Worm (Caenorhabditis elegans): Measurements from ENCODE around the gene sds-22.

Gene sds-22

ce11 chrII:7845571-7846236 is 12.5 kb upstream of the sds-22 start, which contains the start of gene T09A5.4:
T09A5.4 (plus strand) TSS chrII:7846186.
- TF ChIP-seq nhr-2 (tag; optimal IDR thresholded peaks at IDR 0.05) = no peak
- TF ChIP-seq hlh-1 (tag; optimal IDR thresholded peaks at IDR 0.05) = no peak
- TF ChIP-seq sem-2 (GFP tag; optimal IDR thresholded peaks at IDR 0.05) = no peak
- no peak for TF ChIP-seq flh-1 (GFP tag; optimal IDR thresholded peaks at IDR 0.05)
- TF ChIP-seq unc-39 (tag; optimal IDR thresholded peaks at IDR 0.05) = no peak
- TF ChIP-seq nhr-28 (tag; optimal IDR thresholded peaks at IDR 0.05) = no peak
- TF ChIP-seq ceh-83 (GFP tag; optimal IDR thresholded peaks at IDR 0.05) = no peak
- TF ChIP-seq pha-4 (tag; optimal IDR thresholded peaks at IDR 0.05) = no peak
- TF ChIP-seq lsy-2 (tag; optimal IDR thresholded peaks at IDR 0.05) = no peak
- no peak for TF ChIP-seq blmp-1 (tag; optimal IDR thresholded peaks at IDR 0.05)
- TF ChIP-seq unc-120 (tag; optimal IDR thresholded peaks at IDR 0.05; ENCODE audit: poor library complexity, severe bottlenecking) = no peak
- no peak for TF ChIP-seq nhr-76 (tag; optimal IDR thresholded peaks at IDR 0.05)
- no peak for TF ChIP-seq cnd-1 (tag; optimal IDR thresholded peaks at IDR 0.05)
- no peak for TF ChIP-seq lin-13 (tag; optimal IDR thresholded peaks at IDR 0.05)
- TF ChIP-seq lin-32 (GFP tag; optimal IDR thresholded peaks at IDR 0.05) = no peak

- TF ChIP-seq lsy-2 (tag; optimal IDR thresholded peaks at IDR 0.05) = no peak
- TF ChIP-seq zip-8 (tag; optimal IDR thresholded peaks at IDR 0.05) = no peak
- TF ChIP-seq lin-32 (GFP tag; optimal IDR thresholded peaks at IDR 0.05) = no peak
- no peak for TF ChIP-seq unc-120 (tag; optimal IDR thresholded peaks at IDR 0.05; ENCODE audit: poor library complexity, severe bottlenecking)
- TF ChIP-seq blmp-1 (tag; optimal IDR thresholded peaks at IDR 0.05) = no peak
- TF ChIP-seq flh-1 (GFP tag; optimal IDR thresholded peaks at IDR 0.05) = no peak
- no peak for TF ChIP-seq ztf-11 (tag; optimal IDR thresholded peaks at IDR 0.05)
- no peak for TF ChIP-seq mep-1 (tag; optimal IDR thresholded peaks at IDR 0.05)
- no peak for TF ChIP-seq nhr-12 (tag; optimal IDR thresholded peaks at IDR 0.05)
- TF ChIP-seq ces-1 (GFP tag; optimal IDR thresholded peaks at IDR 0.05) = no peak
- TF ChIP-seq nhr-76 (tag; optimal IDR thresholded peaks at IDR 0.05) = no peak
- no peak for TF ChIP-seq elt-3 (tag; optimal IDR thresholded peaks at IDR 0.05)
- no peak for TF ChIP-seq drap-1 (GFP tag; optimal IDR thresholded peaks at IDR 0.05)
- TF ChIP-seq pha-4 (tag; optimal IDR thresholded peaks at IDR 0.05) = no peak
- no peak for TF ChIP-seq ceh-39 (tag; optimal IDR thresholded peaks at IDR 0.05)
- no peak for TF ChIP-seq nhr-237 (tag; optimal IDR thresholded peaks at IDR 0.05)
- TF ChIP-seq mls-2 (tag; optimal IDR thresholded peaks at IDR 0.05) = no peak
Measured at ce11 chrII:7849697-7850096, 8.5 kb upstream of the sds-22 start, which contains the start of gene acr-7. acr-7 (minus strand) TSS chrII:7849797.

- TF ChIP-seq snpc-4 (tag; optimal IDR thresholded peaks at IDR 0.05) (no peak), nhr-12 (tag; optimal IDR thresholded peaks at IDR 0.05) (no peak), ceh-83 (GFP tag; optimal IDR thresholded peaks at IDR 0.05) (no peak), drap-1 (GFP tag; optimal IDR thresholded peaks at IDR 0.05) (no peak), unc-62 (GFP tag; optimal IDR thresholded peaks at IDR 0.05) (peak; percentile 7)
Measured at ce11 chrII:7850575-7850974, 7.6 kb upstream of the sds-22 start.

ce11 chrII:7851480-7851879 is 6.7 kb upstream of the sds-22 start:
- TF ChIP-seq ztf-11 (tag; optimal IDR thresholded peaks at IDR 0.05) (no peak), lin-13 (tag; optimal IDR thresholded peaks at IDR 0.05) (no peak), ceh-83 (GFP tag; optimal IDR thresholded peaks at IDR 0.05) (no peak), sptf-1 (tag; optimal IDR thresholded peaks at IDR 0.05) (no peak), elt-1 (tag; optimal IDR thresholded peaks at IDR 0.05; ENCODE audit: borderline replicate concordance, insufficient read depth) (no peak), snpc-4 (tag; optimal IDR thresholded peaks at IDR 0.05) (no peak), nhr-2 (tag; optimal IDR thresholded peaks at IDR 0.05) (no peak), unc-120 (tag; optimal IDR thresholded peaks at IDR 0.05; ENCODE audit: poor library complexity, severe bottlenecking) (no peak), ham-2 (GFP tag; optimal IDR thresholded peaks at IDR 0.05) (no peak), ceh-39 (tag; optimal IDR thresholded peaks at IDR 0.05) (no peak), nhr-12 (tag; optimal IDR thresholded peaks at IDR 0.05) (no peak), sem-2 (GFP tag; optimal IDR thresholded peaks at IDR 0.05) (no peak), nhr-28 (tag; optimal IDR thresholded peaks at IDR 0.05) (no peak), nhr-76 (tag; optimal IDR thresholded peaks at IDR 0.05) (no peak), flh-1 (GFP tag; optimal IDR thresholded peaks at IDR 0.05) (no peak), hlh-1 (tag; optimal IDR thresholded peaks at IDR 0.05) (no peak), unc-39 (tag; optimal IDR thresholded peaks at IDR 0.05) (no peak), zip-8 (tag; optimal IDR thresholded peaks at IDR 0.05) (no peak), nhr-237 (tag; optimal IDR thresholded peaks at IDR 0.05) (no peak), cnd-1 (tag; optimal IDR thresholded peaks at IDR 0.05) (no peak)

ce11 chrII:7853679-7854078 is 4.5 kb upstream of the sds-22 start, which contains the start of gene T09A5.5:
T09A5.5 (minus strand) TSS chrII:7853779.
- TF ChIP-seq snpc-4 (tag; optimal IDR thresholded peaks at IDR 0.05) = no peak
- no peak for TF ChIP-seq mab-5 (tag; optimal IDR thresholded peaks at IDR 0.05)
- no peak for TF ChIP-seq cnd-1 (tag; optimal IDR thresholded peaks at IDR 0.05)
- TF ChIP-seq nhr-237 (tag; optimal IDR thresholded peaks at IDR 0.05) = no peak
- TF ChIP-seq lsy-2 (tag; optimal IDR thresholded peaks at IDR 0.05) = no peak
- no peak for TF ChIP-seq lin-32 (GFP tag; optimal IDR thresholded peaks at IDR 0.05)
- no peak for TF ChIP-seq hlh-1 (tag; optimal IDR thresholded peaks at IDR 0.05)
- TF ChIP-seq nhr-76 (tag; optimal IDR thresholded peaks at IDR 0.05) = no peak
- TF ChIP-seq unc-62 (GFP tag; optimal IDR thresholded peaks at IDR 0.05) = no peak
- no peak for TF ChIP-seq zip-8 (tag; optimal IDR thresholded peaks at IDR 0.05)
- no peak for TF ChIP-seq pha-4 (tag; optimal IDR thresholded peaks at IDR 0.05)
- no peak for TF ChIP-seq mep-1 (tag; optimal IDR thresholded peaks at IDR 0.05)
- TF ChIP-seq elt-3 (tag; optimal IDR thresholded peaks at IDR 0.05) = no peak

Measured in whole organism, mixed stage, embryonic.